Worm (Caenorhabditis elegans): Measurements from ENCODE around the gene B0334.13.
A peak's percentile ranks its signal among the peaks of the same experiment; 100 is the strongest.

The B0334.13 gene

ce11 chrII:11455715-11456114 is 32.4 kb upstream of the B0334.13 start (continued):
- TF ChIP-seq egl-18 (GFP tag; IDR thresholded peaks at IDR 0.05), result no peak
- no peak for TF ChIP-seq T07F8.4 (tag; optimal IDR thresholded peaks at IDR 0.05)
- TF ChIP-seq gei-17 (GFP tag; optimal IDR thresholded peaks at IDR 0.05), result no peak
- no peak for TF ChIP-seq nhr-80 (tag; optimal IDR thresholded peaks at IDR 0.05)
- TF ChIP-seq ztf-28 (GFP tag; IDR thresholded peaks at IDR 0.05), result no peak
- TF ChIP-seq attf-6 (GFP tag; IDR thresholded peaks at IDR 0.05), result no peak
- TF ChIP-seq somi-1 (GFP tag; optimal IDR thresholded peaks at IDR 0.05), result no peak
- no peak for TF ChIP-seq madf-8 (GFP tag; conservative IDR thresholded peaks at IDR 0.05)
- TF ChIP-seq snpc-1.1 (tag; optimal IDR thresholded peaks at IDR 0.05; ENCODE audit: insufficient read depth), result no peak
- no peak for TF ChIP-seq F57C9.4 (tag; optimal IDR thresholded peaks at IDR 0.05)
- TF ChIP-seq nfyb-1 (GFP tag; IDR thresholded peaks at IDR 0.05), result no peak
- TF ChIP-seq dpl-1 (GFP tag; optimal IDR thresholded peaks at IDR 0.05), result no peak
- TF ChIP-seq rpc-1 (optimal IDR thresholded peaks at IDR 0.05), result no peak
- no peak for TF ChIP-seq rpc-1 (tag; optimal IDR thresholded peaks at IDR 0.05)
- no peak for TF ChIP-seq lin-35 (GFP tag; optimal IDR thresholded peaks at IDR 0.05)
- TF ChIP-seq attf-3 (GFP tag; conservative IDR thresholded peaks at IDR 0.05), result no peak
- TF ChIP-seq F55B11.4 (tag; optimal IDR thresholded peaks at IDR 0.05; ENCODE audit: borderline replicate concordance, insufficient read depth), result no peak
- no peak for TF ChIP-seq F23B12.7 (tag; optimal IDR thresholded peaks at IDR 0.05; ENCODE audit: insufficient read depth)
- TF ChIP-seq K12H6.12 (tag; optimal IDR thresholded peaks at IDR 0.05), result no peak
- peak; percentile 70; the same call in 1 of the 2 replicates for TF ChIP-seq hsf-1 (GFP tag; IDR thresholded peaks at IDR 0.05)
- no peak for TF ChIP-seq C17E4.6 (GFP tag; IDR thresholded peaks at IDR 0.05)
- no peak for TF ChIP-seq pbrm-1 (GFP tag; IDR thresholded peaks at IDR 0.05)
- no peak for TF ChIP-seq nfya-2 (GFP tag; IDR thresholded peaks at IDR 0.05)
- no peak for TF ChIP-seq Y53G8AR.9 (GFP tag; conservative IDR thresholded peaks at IDR 0.05)
- no peak for TF ChIP-seq ztf-6 (GFP tag; IDR thresholded peaks at IDR 0.05)
- no peak for TF ChIP-seq ceh-79 (tag; optimal IDR thresholded peaks at IDR 0.05)
- no peak for TF ChIP-seq snpc-3.4 (tag; optimal IDR thresholded peaks at IDR 0.05)
- TF ChIP-seq F39B2.1 (GFP tag; IDR thresholded peaks at IDR 0.05), result no peak
- TF ChIP-seq F57A8.1 (GFP tag; optimal IDR thresholded peaks at IDR 0.05), result no peak
- no peak for TF ChIP-seq ztf-22 (GFP tag; optimal IDR thresholded peaks at IDR 0.05)
- TF ChIP-seq ztf-3 (GFP tag; optimal IDR thresholded peaks at IDR 0.05), result no peak
- no peak for TF ChIP-seq ZK185.1 (tag; optimal IDR thresholded peaks at IDR 0.05; ENCODE audit: poor library complexity, severe bottlenecking)
- no peak for TF ChIP-seq ceh-27 (GFP tag; optimal IDR thresholded peaks at IDR 0.05)
- no peak for TF ChIP-seq sptf-2 (GFP tag; optimal IDR thresholded peaks at IDR 0.05)
- TF ChIP-seq hmg-1.2 (GFP tag; IDR thresholded peaks at IDR 0.05), result peak; percentile 18; the same call in 1 of the 2 replicates
- TF ChIP-seq mcd-1 (GFP tag; IDR thresholded peaks at IDR 0.05), result peak; percentile 24; the same call in 1 of the 2 replicates
- no peak for TF ChIP-seq die-1 (tag; optimal IDR thresholded peaks at IDR 0.05)
- TF ChIP-seq unc-62 (GFP tag; optimal IDR thresholded peaks at IDR 0.05), result no peak
- TF ChIP-seq nhr-179 (tag; optimal IDR thresholded peaks at IDR 0.05), result no peak
- TF ChIP-seq lsl-1 (GFP tag; optimal IDR thresholded peaks at IDR 0.05), result no peak
- no peak for TF ChIP-seq ceh-40 (GFP tag; IDR thresholded peaks at IDR 0.05)
- no peak for TF ChIP-seq let-607 (tag; optimal IDR thresholded peaks at IDR 0.05)
- TF ChIP-seq mel-28 (tag; optimal IDR thresholded peaks at IDR 0.05; ENCODE audit: borderline replicate concordance), result no peak
- no peak for TF ChIP-seq unc-130 (GFP tag; optimal IDR thresholded peaks at IDR 0.05)
- TF ChIP-seq tlf-1 (GFP tag; optimal IDR thresholded peaks at IDR 0.05), result peak; percentile 2
- TF ChIP-seq K11D2.4 (GFP tag; IDR thresholded peaks at IDR 0.05), result no peak
- TF ChIP-seq B0019.2 (GFP tag; conservative IDR thresholded peaks at IDR 0.05), result no peak
- TF ChIP-seq ets-4 (GFP tag; optimal IDR thresholded peaks at IDR 0.05), result no peak
- TF ChIP-seq let-526 (GFP tag; IDR thresholded peaks at IDR 0.05), result no peak
